Fruit fly (Drosophila melanogaster): ENCODE results near the gene CG10175.

DNA sequence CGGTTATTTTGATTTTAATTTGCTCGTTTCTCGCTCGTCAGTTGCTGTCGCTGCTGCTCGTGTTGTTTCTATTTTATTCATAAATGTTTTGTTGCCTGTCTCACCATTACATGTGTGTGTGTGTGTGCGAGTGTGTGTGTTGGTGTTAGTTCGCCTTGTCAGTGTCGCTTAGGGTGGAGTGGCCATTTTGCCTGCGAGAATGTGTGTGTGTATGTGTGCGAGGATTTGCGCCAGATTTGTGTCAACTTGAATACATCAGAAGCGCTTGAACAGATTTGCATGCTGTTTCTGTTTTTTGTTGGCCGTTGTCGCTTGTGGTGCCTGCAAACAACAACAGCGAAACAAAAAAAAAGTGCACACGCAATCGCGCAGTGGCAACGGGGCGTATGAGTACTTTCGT lies 38.4 kb upstream of the CG10175 start:
- TF ChIP-seq CG9948 (tag; optimal IDR thresholded peaks at IDR 0.05) (no peak), CG10348 (GFP tag; IDR thresholded peaks at IDR 0.05) (no peak), Ets98B (GFP tag; IDR thresholded peaks at IDR 0.05) (no peak), gl (tag; optimal IDR thresholded peaks at IDR 0.05) (no peak), CG34367 (tag; optimal IDR thresholded peaks at IDR 0.05) (no peak), Pif1A (GFP tag; optimal IDR thresholded peaks at IDR 0.05) (no peak), D1 (tag; optimal IDR thresholded peaks at IDR 0.05) (no peak), CG17806 (tag; optimal IDR thresholded peaks at IDR 0.05) (no peak), rn (GFP tag; IDR thresholded peaks at IDR 0.05) (no peak), CG4496 (GFP tag; IDR thresholded peaks at IDR 0.05) (no peak), CG8159 (tag; optimal IDR thresholded peaks at IDR 0.05) (no peak), fd96Ca (GFP tag; IDR thresholded peaks at IDR 0.05) (no peak), EcR (GFP tag; optimal IDR thresholded peaks at IDR 0.05) (no peak), CG8301 (tag; optimal IDR thresholded peaks at IDR 0.05) (no peak)
